Fruit fly (Drosophila melanogaster) whole organism, embryonic: ENCODE results near the gene cdi.

ENCODE experiments used
- Abd-B ChIP-seq: fragments of 200-800 bp; sonication (Bioruptor generic); optimal IDR thresholded peaks from 2 replicates; lab custom pipeline; 2018; ENCODE audit warnings: missing biosample characterization, mild to moderate bottlenecking, missing genetic modification characterization, moderate library complexity
- Asciz ChIP-seq: fragments of 200-800 bp; sonication (Bioruptor generic); optimal IDR thresholded peaks from 2 replicates; lab custom pipeline; 2017; ENCODE audit warnings: missing biosample characterization, mild to moderate bottlenecking, missing genetic modification characterization, missing genetic modification reagents
- CG11085 ChIP-seq: fragments of 200-800 bp; sonication (Bioruptor generic); IDR thresholded peaks from 2 replicates; pipeline ENCODE4 v1.3.6; 2022; ENCODE audit warnings: missing biosample characterization, missing genetic modification characterization
- CG1529 ChIP-seq: fragments of 200-800 bp; sonication (Bioruptor generic); optimal IDR thresholded peaks from 3 replicates; lab custom pipeline; 2018; ENCODE audit warnings: missing biosample characterization, missing genetic modification characterization
- CG1602 ChIP-seq: fragments of 200-800 bp; sonication (Bioruptor generic); optimal IDR thresholded peaks from 3 replicates; lab custom pipeline; 2016; ENCODE audit warnings: missing biosample characterization, missing genetic modification characterization
- CG17612 ChIP-seq: fragments of 200-800 bp; sonication (Bioruptor generic); IDR thresholded peaks from 2 replicates; pipeline ENCODE4 v1.3.6; 2022; ENCODE audit warnings: missing biosample characterization, missing genetic modification characterization
- CG1792 ChIP-seq: fragments of 200-800 bp; sonication (Bioruptor generic); optimal IDR thresholded peaks from 2 replicates; lab custom pipeline; 2016; ENCODE audit warnings: missing biosample characterization, missing genetic modification characterization
- CG2129 ChIP-seq: fragments of 200-800 bp; sonication (Bioruptor generic); IDR thresholded peaks from 2 replicates; pipeline ENCODE4 v1.3.6; 2022; ENCODE audit warnings: missing biosample characterization, missing genetic modification characterization; ENCODE audit not compliant: partially characterized antibody
- CG33213 ChIP-seq: fragments of 200-800 bp; sonication (Bioruptor generic); optimal IDR thresholded peaks from 3 replicates; lab custom pipeline; 2016; ENCODE audit warnings: missing biosample characterization, missing genetic modification characterization
- CG34224 ChIP-seq: fragments of 200-800 bp; sonication (Bioruptor generic); IDR thresholded peaks from 3 replicates; pipeline ENCODE4 v1.3.6; 2022; ENCODE audit warnings: missing biosample characterization, missing genetic modification characterization; ENCODE audit not compliant: partially characterized antibody
- CG4282 ChIP-seq: fragments of 200-800 bp; sonication (Bioruptor generic); optimal IDR thresholded peaks from 2 replicates; lab custom pipeline; 2016; ENCODE audit warnings: missing biosample characterization, missing genetic modification characterization
- CG6854 ChIP-seq: fragments of 200-800 bp; sonication (Bioruptor generic); optimal IDR thresholded peaks from 3 replicates; lab custom pipeline; 2017; ENCODE audit warnings: missing biosample characterization, mild to moderate bottlenecking, missing genetic modification characterization
- CG9727 ChIP-seq: fragments of 200-800 bp; sonication (Bioruptor generic); optimal IDR thresholded peaks from 3 replicates; lab custom pipeline; 2017; ENCODE audit warnings: missing biosample characterization, mild to moderate bottlenecking, missing genetic modification characterization
- CG9797 ChIP-seq: fragments of 200-800 bp; sonication (Bioruptor generic); optimal IDR thresholded peaks from 3 replicates; lab custom pipeline; 2018; ENCODE audit warnings: missing biosample characterization, mild to moderate bottlenecking, missing genetic modification characterization
- CHES-1-like ChIP-seq: fragments of 200-800 bp; sonication (Bioruptor generic); optimal IDR thresholded peaks from 2 replicates; lab custom pipeline; 2016; ENCODE audit warnings: missing biosample characterization, missing genetic modification characterization
- CoRest ChIP-seq: fragments of 200-800 bp; sonication (Bioruptor generic); optimal IDR thresholded peaks from 3 replicates; lab custom pipeline; 2018; ENCODE audit warnings: missing biosample characterization, mild to moderate bottlenecking, missing genetic modification characterization, moderate library complexity
- Fer3 ChIP-seq: fragments of 200-800 bp; sonication (Bioruptor generic); optimal IDR thresholded peaks from 2 replicates; lab custom pipeline; 2018; ENCODE audit warnings: missing biosample characterization, mild to moderate bottlenecking, missing genetic modification characterization, moderate library complexity
- GATAe ChIP-seq: fragments of 200-800 bp; sonication (Bioruptor generic); conservative IDR thresholded peaks from 2 replicates; pipeline ENCODE4 v1.3.6; 2022; ENCODE audit warnings: missing biosample characterization, missing genetic modification characterization
- Hr51 ChIP-seq, 2 experiments: fragments of 200-800 bp; sonication (Bioruptor generic); optimal IDR thresholded peaks; 2 replicates in 1 of 2; 3 replicates in 1 of 2; lab custom pipeline; 2016 to 2018; ENCODE audit warnings: missing biosample characterization in 2 of 2, missing genetic modification characterization in 2 of 2, mild to moderate bottlenecking in 1 of 2, moderate library complexity in 1 of 2
- Opbp ChIP-seq: fragments of 200-800 bp; sonication (Bioruptor generic); IDR thresholded peaks from 3 replicates; pipeline ENCODE4 v1.3.6; 2022; ENCODE audit warnings: missing biosample characterization, missing genetic modification characterization; ENCODE audit not compliant: partially characterized antibody
- Rx ChIP-seq: fragments of 200-800 bp; sonication (Bioruptor generic); IDR thresholded peaks from 2 replicates; pipeline ENCODE4 v1.3.6; 2022; ENCODE audit warnings: missing biosample characterization, missing genetic modification characterization
- Sox100B ChIP-seq: fragments of 200-800 bp; sonication (Bioruptor generic); optimal IDR thresholded peaks from 3 replicates; lab custom pipeline; 2018; ENCODE audit warnings: missing biosample characterization, mild to moderate bottlenecking, missing genetic modification characterization
- Sry-β ChIP-seq: fragments of 200-800 bp; sonication (Bioruptor generic); optimal IDR thresholded peaks from 2 replicates; lab custom pipeline; 2018; ENCODE audit warnings: missing biosample characterization, mild to moderate bottlenecking, missing genetic modification characterization, moderate library complexity
- Taf1 ChIP-seq: fragments of 200-800 bp; sonication (Bioruptor generic); IDR thresholded peaks from 2 replicates; pipeline ENCODE4 v1.3.6; 2022; ENCODE audit warnings: missing biosample characterization, missing genetic modification characterization
- Usf ChIP-seq: fragments of 200-800 bp; sonication (Bioruptor generic); optimal IDR thresholded peaks from 2 replicates; lab custom pipeline; 2017; ENCODE audit warnings: missing genotype, missing biosample characterization, missing genetic modification characterization
- YL-1 ChIP-seq: fragments of 200-800 bp; sonication (Bioruptor generic); optimal IDR thresholded peaks from 3 replicates; lab custom pipeline; 2017; ENCODE audit warnings: missing biosample characterization, mild to moderate bottlenecking, missing genetic modification characterization
- ato ChIP-seq: fragments of 200-800 bp; sonication (Bioruptor generic); IDR thresholded peaks from 2 replicates; pipeline ENCODE4 v1.3.6; 2022; ENCODE audit warnings: missing biosample characterization, missing genetic modification characterization; ENCODE audit not compliant: partially characterized antibody
- btn ChIP-seq: fragments of 200-800 bp; sonication (Bioruptor generic); optimal IDR thresholded peaks from 2 replicates; lab custom pipeline; 2016; ENCODE audit warnings: missing biosample characterization, missing genetic modification characterization
- cad ChIP-seq: fragments of >200 bp; optimal IDR thresholded peaks from 2 replicates; lab custom pipeline; 2017; ENCODE audit warnings: missing biosample characterization, missing genetic modification characterization
- cas ChIP-seq: fragments of 200-800 bp; sonication (Bioruptor generic); IDR thresholded peaks from 2 replicates; pipeline ENCODE4 v1.3.6; 2022; ENCODE audit warnings: missing biosample characterization, missing genetic modification characterization
- cato ChIP-seq: fragments of 200-800 bp; sonication (Bioruptor generic); optimal IDR thresholded peaks from 2 replicates; lab custom pipeline; 2016; ENCODE audit warnings: missing biosample characterization, missing genetic modification characterization, borderline replicate concordance
- caup ChIP-seq: fragments of 200-800 bp; sonication (Bioruptor generic); optimal IDR thresholded peaks from 3 replicates; lab custom pipeline; 2017; ENCODE audit warnings: missing biosample characterization, mild to moderate bottlenecking, missing genetic modification characterization, moderate library complexity; ENCODE audit not compliant: severe bottlenecking
- chinmo ChIP-seq: fragments of 200-800 bp; sonication (Bioruptor generic); IDR thresholded peaks from 4 replicates; pipeline ENCODE4 v1.3.6; 2022; ENCODE audit warnings: missing biosample characterization, missing genetic modification characterization; ENCODE audit not compliant: partially characterized antibody
- corto ChIP-seq: fragments of 200-800 bp; sonication (Bioruptor generic); optimal IDR thresholded peaks from 2 replicates; lab custom pipeline; 2016; ENCODE audit warnings: missing biosample characterization, mild to moderate bottlenecking, missing genetic modification characterization, moderate library complexity
- dan ChIP-seq: fragments of 200-800 bp; sonication (Bioruptor generic); IDR thresholded peaks from 2 replicates; pipeline ENCODE4 v1.3.6; 2022; ENCODE audit warnings: missing biosample characterization, missing genetic modification characterization
- fu2 ChIP-seq: fragments of 200-800 bp; sonication (Bioruptor generic); optimal IDR thresholded peaks from 2 replicates; lab custom pipeline; 2016; ENCODE audit warnings: missing biosample characterization, missing genetic modification characterization
- gce ChIP-seq: fragments of 200-800 bp; sonication (Bioruptor generic); IDR thresholded peaks from 3 replicates; pipeline ENCODE4 v1.3.6; 2022; ENCODE audit warnings: missing biosample characterization, missing genetic modification characterization
- gcm ChIP-seq: fragments of 200-800 bp; sonication (Bioruptor generic); optimal IDR thresholded peaks from 2 replicates; lab custom pipeline; 2019; ENCODE audit warnings: missing biosample characterization, mild to moderate bottlenecking, missing genetic modification characterization, moderate library complexity
- gt ChIP-seq: fragments of 200-800 bp; sonication (Bioruptor generic); IDR thresholded peaks from 2 replicates; pipeline ENCODE4 v1.3.6; 2022; ENCODE audit warnings: missing biosample characterization, missing genetic modification characterization
- lmd ChIP-seq: fragments of 200-800 bp; sonication (Bioruptor generic); IDR thresholded peaks from 2 replicates; pipeline ENCODE4 v1.3.6; 2022; ENCODE audit warnings: missing biosample characterization, missing genetic modification characterization
- mirr ChIP-seq: fragments of 200-800 bp; sonication (Bioruptor generic); optimal IDR thresholded peaks from 3 replicates; lab custom pipeline; 2018; ENCODE audit warnings: missing biosample characterization, mild to moderate bottlenecking, missing genetic modification characterization
- onecut ChIP-seq: fragments of 200-800 bp; sonication (Bioruptor generic); IDR thresholded peaks from 2 replicates; pipeline ENCODE4 v1.3.6; 2022; ENCODE audit warnings: missing biosample characterization, missing genetic modification characterization
- pnt ChIP-seq: fragments of 200-800 bp; sonication (Bioruptor generic); optimal IDR thresholded peaks from 3 replicates; lab custom pipeline; 2016; ENCODE audit warnings: missing biosample characterization, missing genetic modification characterization
- prd ChIP-seq, 3 experiments: fragments of >200 bp in 2 of 3; fragments of 200-800 bp in 1 of 3; sonication (Bioruptor generic) in 1 of 3; optimal IDR thresholded peaks in 2 of 3; IDR thresholded peaks in 1 of 3; 2 replicates in 2 of 3; 3 replicates in 1 of 3; pipeline versions ENCODE4 v1.3.6 to Lab custom; 2017 to 2022; ENCODE audit warnings: missing biosample characterization in 1 of 3, missing genetic modification characterization in 1 of 3
- ranshi ChIP-seq: fragments of 200-800 bp; sonication (Bioruptor generic); IDR thresholded peaks from 2 replicates; pipeline ENCODE4 v1.3.6; 2022; ENCODE audit warnings: missing biosample characterization, missing genetic modification characterization
- rib ChIP-seq: fragments of 200-800 bp; sonication (Bioruptor generic); IDR thresholded peaks from 2 replicates; pipeline ENCODE4 v1.3.6; 2022; ENCODE audit warnings: missing biosample characterization, missing genetic modification characterization
- ro ChIP-seq: fragments of 200-800 bp; sonication (Bioruptor generic); IDR thresholded peaks from 2 replicates; pipeline ENCODE4 v1.3.6; 2022; ENCODE audit warnings: missing biosample characterization, missing genetic modification characterization
- salm ChIP-seq: fragments of 200-800 bp; sonication (Bioruptor generic); optimal IDR thresholded peaks from 2 replicates; lab custom pipeline; 2018; ENCODE audit warnings: missing biosample characterization, mild to moderate bottlenecking, missing genetic modification characterization
- zf30C ChIP-seq: fragments of 200-800 bp; sonication (Bioruptor generic); optimal IDR thresholded peaks from 3 replicates; lab custom pipeline; 2018; ENCODE audit warnings: missing biosample characterization, mild to moderate bottlenecking, missing genetic modification characterization
- zfh2 ChIP-seq: fragments of 200-800 bp; sonication (Bioruptor generic); optimal IDR thresholded peaks from 2 replicates; lab custom pipeline; 2016; ENCODE audit warnings: missing biosample characterization, missing genetic modification characterization

The cdi gene

DNA sequence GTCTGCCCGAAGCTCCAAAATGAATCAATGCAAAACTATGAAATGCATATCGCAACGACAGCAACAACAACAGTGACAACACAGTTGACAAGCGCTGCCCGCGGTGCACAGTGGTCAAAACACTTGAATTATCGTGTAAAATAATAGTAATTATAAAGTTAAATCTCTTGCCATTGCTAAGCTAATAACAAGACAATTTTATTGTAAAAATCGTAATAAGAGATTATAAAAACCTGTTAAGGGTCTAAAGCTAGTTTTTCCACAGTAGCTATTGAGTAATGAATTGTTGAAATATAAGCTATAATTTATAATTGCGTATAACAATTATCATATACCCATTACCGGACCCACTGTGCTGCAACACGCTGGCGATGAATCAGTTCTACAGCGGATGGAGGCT lies 21.1 kb downstream of the cdi start (continued):
- no peak for TF ChIP-seq rib (GFP tag; lab: Robert Waterston, UW)
- peak; percentile 12 for TF ChIP-seq CG1602 (GFP tag; lab: Kevin White, UChicago)
- no peak for TF ChIP-seq CG1792
- no peak for TF ChIP-seq CG4282 (GFP tag; lab: Kevin White, UChicago)
- no peak for TF ChIP-seq cato
- no peak for TF ChIP-seq Usf (GFP tag; lab: Kevin White, UChicago)
- TF ChIP-seq CG6854 (GFP tag; lab: Kevin White, UChicago), result no peak
- TF ChIP-seq CG9797 (GFP tag; lab: Kevin White, UChicago), result no peak
- no peak for TF ChIP-seq btn (GFP tag; lab: Kevin White, UChicago)
- no peak for TF ChIP-seq fu2
- TF ChIP-seq CG34224, result no peak
- TF ChIP-seq lmd, result peak; percentile 54
- peak; percentile 41; the same call in 1 of the 2 replicates for TF ChIP-seq Rx (GFP tag; lab: Robert Waterston, UW)
- TF ChIP-seq zf30C, result no peak
- peak; percentile 66 for TF ChIP-seq CG1529
- TF ChIP-seq cad, result no peak
- TF ChIP-seq gt, result no peak
- peak in 1 of 2 experiments; percentile 73 for TF ChIP-seq Hr51 (GFP tag; optimal IDR thresholded peaks at IDR 0.05; lab: Kevin White, UChicago)
- no peak for TF ChIP-seq ato (GFP tag; lab: Robert Waterston, UW)
- TF ChIP-seq GATAe (GFP tag; lab: Robert Waterston, UW), result no peak
- TF ChIP-seq Asciz (GFP tag; lab: Kevin White, UChicago), result peak; percentile 62
- TF ChIP-seq onecut (GFP tag; lab: Robert Waterston, UW), result no peak
- no peak for TF ChIP-seq cas (GFP tag; lab: Robert Waterston, UW)
- no peak for TF ChIP-seq caup (GFP tag; lab: Kevin White, UChicago)
- TF ChIP-seq YL-1, result no peak
- no peak for TF ChIP-seq CG2129
- no peak for TF ChIP-seq CG11085 (GFP tag; lab: Robert Waterston, UW)
- TF ChIP-seq prd (optimal IDR thresholded peaks at IDR 0.05; lab: Kevin White, UChicago), result no peak
- peak; percentile 73; the same call in 2 of the 3 replicates for TF ChIP-seq prd (GFP tag; IDR thresholded peaks at IDR 0.05; lab: Robert Waterston, UW)
- TF ChIP-seq corto (GFP tag; lab: Kevin White, UChicago), result no peak
- TF ChIP-seq Opbp (GFP tag; lab: Robert Waterston, UW), result no peak
- no peak for TF ChIP-seq mirr (GFP tag; lab: Kevin White, UChicago)
- peak; percentile 44; the same call in 1 of the 2 replicates for TF ChIP-seq ro (GFP tag; lab: Robert Waterston, UW)
- no peak for TF ChIP-seq CG33213 (GFP tag; lab: Kevin White, UChicago)
- peak; percentile 61 for TF ChIP-seq gcm (GFP tag; lab: Kevin White, UChicago)
- no peak for TF ChIP-seq CG17612 (GFP tag; lab: Robert Waterston, UW)
- TF ChIP-seq ranshi (GFP tag; lab: Robert Waterston, UW), result peak; percentile 47; the same call in 1 of the 2 replicates
- TF ChIP-seq zfh2 (GFP tag; lab: Kevin White, UChicago), result no peak
- no peak for TF ChIP-seq pnt (GFP tag; lab: Kevin White, UChicago)
- peak; percentile 35 for TF ChIP-seq Abd-B (GFP tag; lab: Kevin White, UChicago)
- TF ChIP-seq CG9727, result peak; percentile 63
- no peak for TF ChIP-seq salm (tag; lab: Kevin White, UChicago)
- no peak for TF ChIP-seq chinmo (GFP tag; lab: Robert Waterston, UW)
- TF ChIP-seq gce (GFP tag; lab: Robert Waterston, UW), result no peak
- TF ChIP-seq CHES-1-like (GFP tag; lab: Kevin White, UChicago), result no peak
- TF ChIP-seq Sry-β (GFP tag; lab: Kevin White, UChicago), result no peak
- TF ChIP-seq Fer3 (tag; lab: Kevin White, UChicago), result no peak
- no peak for TF ChIP-seq dan (GFP tag; lab: Robert Waterston, UW)
- peak; percentile 70 for TF ChIP-seq Sox100B (GFP tag; lab: Kevin White, UChicago)
- no peak for TF ChIP-seq Taf1 (GFP tag; lab: Robert Waterston, UW)
- TF ChIP-seq CoRest (tag; lab: Kevin White, UChicago), result peak; percentile 49
